Worm (Caenorhabditis elegans) whole organism, mixed stage, embryonic: ENCODE results near the gene Y41E3.8.

Experiments
- M03D4.4 ChIP-seq: sonication (generic microtip); optimal IDR thresholded peaks from 2 replicates; lab custom pipeline; 2017; ENCODE audit warnings: mild to moderate bottlenecking, missing genetic modification characterization, missing compliant biosample characterization
- ceh-83 ChIP-seq: fragments of 200-800 bp; sonication (Bioruptor generic); optimal IDR thresholded peaks from 2 replicates; lab custom pipeline; 2018; ENCODE audit warnings: mild to moderate bottlenecking, missing genetic modification characterization, missing compliant biosample characterization
- elt-3 ChIP-seq: fragments of 150-350 bp; optimal IDR thresholded peaks from 2 replicates; lab custom pipeline; 2014; ENCODE audit warnings: missing biosample characterization, missing genetic modification characterization
- mab-5 ChIP-seq: fragments of 150-350 bp; optimal IDR thresholded peaks from 2 replicates; lab custom pipeline; 2014; ENCODE audit warnings: missing biosample characterization, missing genetic modification characterization
- mep-1 ChIP-seq: fragments of 150-350 bp; optimal IDR thresholded peaks from 2 replicates; lab custom pipeline; 2017; ENCODE audit warnings: missing biosample characterization, missing genetic modification reagents, missing genetic modification characterization, inconsistent platforms
- mls-2 ChIP-seq: sonication (generic microtip); optimal IDR thresholded peaks from 2 replicates; lab custom pipeline; 2016; ENCODE audit warnings: mild to moderate bottlenecking, missing genetic modification characterization, moderate library complexity, missing compliant biosample characterization
- nhr-12 ChIP-seq: fragments of 150-350 bp; optimal IDR thresholded peaks from 2 replicates; lab custom pipeline; 2014; ENCODE audit warnings: missing biosample characterization, missing genetic modification characterization
- nhr-76 ChIP-seq: sonication (generic microtip); optimal IDR thresholded peaks from 2 replicates; lab custom pipeline; 2017; ENCODE audit warnings: missing biosample characterization, missing genetic modification characterization
- snpc-4 ChIP-seq: fragments of 150-350 bp; optimal IDR thresholded peaks from 2 replicates; lab custom pipeline; 2014; ENCODE audit warnings: missing biosample characterization, missing genetic modification characterization
- unc-62 ChIP-seq: fragments of 150-350 bp; optimal IDR thresholded peaks from 2 replicates; lab custom pipeline; 2014; ENCODE audit warnings: missing biosample characterization, missing genetic modification reagents, missing genetic modification characterization
- zip-8 ChIP-seq: fragments of 150-350 bp; optimal IDR thresholded peaks from 2 replicates; lab custom pipeline; 2014; ENCODE audit warnings: missing biosample characterization, missing genetic modification characterization
- ztf-11 ChIP-seq: fragments of 150-350 bp; optimal IDR thresholded peaks from 2 replicates; lab custom pipeline; 2014; ENCODE audit warnings: missing biosample characterization, missing genetic modification characterization

- TF ChIP-seq unc-62 (GFP tag; lab: Kevin White, UChicago) (no peak), nhr-76 (tag; lab: Kevin White, UChicago) (no peak), nhr-12 (no peak), elt-3 (no peak), mab-5 (tag; lab: Kevin White, UChicago) (no peak), mls-2 (tag; lab: Kevin White, UChicago) (no peak), mep-1 (tag; lab: Kevin White, UChicago) (no peak), snpc-4 (tag; lab: Kevin White, UChicago) (no peak), M03D4.4 (no peak), ztf-11 (tag; lab: Kevin White, UChicago) (no peak), ceh-83 (GFP tag; lab: Kevin White, UChicago) (no peak), zip-8 (tag; lab: Kevin White, UChicago) (no peak)
Measured at ce11 chrIV:14986684-14987083, 42.1 kb downstream of the Y41E3.8 start, which contains the start of gene dpy-4.
